Fruit fly (Drosophila melanogaster): ENCODE measurements around the gene Hakai.
A peak's percentile ranks its signal among the peaks of the same experiment; 100 is the strongest.

Gene Hakai

DNA sequence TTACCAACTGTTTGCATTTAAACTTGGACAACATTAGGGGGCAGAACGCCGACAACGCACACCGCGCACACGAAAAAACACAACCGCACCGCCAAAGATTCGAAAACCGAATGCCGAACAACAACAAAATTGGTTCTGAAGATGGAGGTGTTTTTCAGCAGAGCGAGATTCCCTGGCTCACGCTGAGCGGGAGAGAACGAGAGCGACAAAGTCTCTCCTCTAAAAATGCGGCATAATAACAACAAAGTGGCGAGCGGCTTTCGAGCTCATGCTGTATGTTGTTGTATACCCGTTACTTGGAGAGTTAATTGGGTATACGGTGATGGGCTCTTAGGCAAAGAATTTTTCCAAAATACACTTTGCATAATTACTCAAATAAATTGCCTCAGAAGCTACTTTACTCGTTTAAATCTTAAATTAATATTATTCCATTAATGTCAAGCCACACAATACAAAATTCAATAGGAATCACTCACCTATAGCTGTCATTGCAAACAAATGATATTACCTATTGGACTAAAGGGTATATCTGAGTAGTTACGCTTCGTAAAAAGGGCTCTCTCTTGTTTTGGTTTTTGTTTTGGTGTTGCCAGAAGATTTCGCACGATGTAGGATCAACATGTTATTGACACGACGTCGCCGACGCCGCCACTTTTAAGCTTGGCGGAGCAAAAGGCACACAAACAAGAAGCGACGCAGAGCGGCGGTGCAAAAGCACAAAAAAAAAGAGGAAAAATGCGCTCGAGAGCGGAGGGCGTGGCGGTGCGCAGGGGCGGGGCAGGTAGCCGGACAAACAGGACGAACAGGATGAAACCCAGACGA, 9.6 kb downstream of the Hakai start (continued):
- peak; percentile 72 for TF ChIP-seq CG9727 (GFP tag; optimal IDR thresholded peaks at IDR 0.05)
- no peak for TF ChIP-seq CG30431 (GFP tag; optimal IDR thresholded peaks at IDR 0.05)
- no peak for TF ChIP-seq CG43689 (GFP tag; IDR thresholded peaks at IDR 0.05)
- TF ChIP-seq bowl (GFP tag; IDR thresholded peaks at IDR 0.05) = no peak
- no peak for TF ChIP-seq CG6791 (GFP tag; IDR thresholded peaks at IDR 0.05; ENCODE audit: partially characterized antibody)
- TF ChIP-seq Abd-B (GFP tag; optimal IDR thresholded peaks at IDR 0.05) = peak; percentile 49
- TF ChIP-seq slbo (GFP tag; IDR thresholded peaks at IDR 0.05) = peak; percentile 68; the same call in 1 of the 2 replicates
- TF ChIP-seq Mes4 (GFP tag; optimal IDR thresholded peaks at IDR 0.05) = no peak
- TF ChIP-seq Opbp (GFP tag; IDR thresholded peaks at IDR 0.05; ENCODE audit: partially characterized antibody) = no peak; the same call in 2 of the 3 replicates
- TF ChIP-seq tin (GFP tag; optimal IDR thresholded peaks at IDR 0.05) = peak; percentile 51
- TF ChIP-seq CG30020 (tag; optimal IDR thresholded peaks at IDR 0.05) = peak; percentile 29
- TF ChIP-seq twi (tag; optimal IDR thresholded peaks at IDR 0.05) = peak; percentile 66
- TF ChIP-seq dimm (GFP tag; IDR thresholded peaks at IDR 0.05) = no peak
- TF ChIP-seq CG16815 (GFP tag; optimal IDR thresholded peaks at IDR 0.05) = peak; percentile 43
- no peak for TF ChIP-seq CG3726 (GFP tag; IDR thresholded peaks at IDR 0.05)
- TF ChIP-seq grau (tag; optimal IDR thresholded peaks at IDR 0.05) = peak; percentile 77
- TF ChIP-seq CoRest (tag; optimal IDR thresholded peaks at IDR 0.05) = peak; percentile 75
- no peak for TF ChIP-seq Lhr (GFP tag; optimal IDR thresholded peaks at IDR 0.05)
- peak; percentile 74 for TF ChIP-seq CG13775 (GFP tag; optimal IDR thresholded peaks at IDR 0.05)
- peak; percentile 59 for TF ChIP-seq CG15696 (tag; optimal IDR thresholded peaks at IDR 0.05)
- TF ChIP-seq CG10431 (GFP tag; optimal IDR thresholded peaks at IDR 0.05) = no peak
- TF ChIP-seq CG13424 (tag; optimal IDR thresholded peaks at IDR 0.05) = peak; percentile 69
- TF ChIP-seq CG11723 (GFP tag; optimal IDR thresholded peaks at IDR 0.05) = peak; percentile 24
- TF ChIP-seq CG11398 (GFP tag; optimal IDR thresholded peaks at IDR 0.05) = no peak
- peak; percentile 57 for TF ChIP-seq CG15601 (tag; optimal IDR thresholded peaks at IDR 0.05)
- TF ChIP-seq B-H2 (GFP tag; optimal IDR thresholded peaks at IDR 0.05) = no peak
- peak; percentile 89 for TF ChIP-seq corto (GFP tag; optimal IDR thresholded peaks at IDR 0.05)
- no peak for TF ChIP-seq CG4707 (GFP tag; optimal IDR thresholded peaks at IDR 0.05)
- peak; percentile 27 for TF ChIP-seq Side (GFP tag; optimal IDR thresholded peaks at IDR 0.05)
- TF ChIP-seq psq (GFP tag; optimal IDR thresholded peaks at IDR 0.05) = no peak
- TF ChIP-seq CG31224 (GFP tag; IDR thresholded peaks at IDR 0.05) = peak; percentile 60; the same call in 1 of the 2 replicates
- TF ChIP-seq Trl (optimal IDR thresholded peaks at IDR 0.05) = peak; percentile 86 to 94
- peak; percentile 55 for TF ChIP-seq Trl (GFP tag; optimal IDR thresholded peaks at IDR 0.05)
- peak; percentile 78 for TF ChIP-seq scrt (GFP tag; optimal IDR thresholded peaks at IDR 0.05)
- TF ChIP-seq CG13123 (GFP tag; optimal IDR thresholded peaks at IDR 0.05) = peak; percentile 14
- TF ChIP-seq YL-1 (GFP tag; optimal IDR thresholded peaks at IDR 0.05) = no peak
- 0 out of 2 replicates have a peak, but pooled peaks have one; percentile 6 for TF ChIP-seq CG7372 (GFP tag; IDR thresholded peaks at IDR 0.05)
- TF ChIP-seq CG8924 (tag; optimal IDR thresholded peaks at IDR 0.05) = peak; percentile 65
- TF ChIP-seq CG32772 (GFP tag; IDR thresholded peaks at IDR 0.05) = peak; percentile 34; the same call in 1 of the 2 replicates
- no peak for TF ChIP-seq ash1 (GFP tag; optimal IDR thresholded peaks at IDR 0.05)
- TF ChIP-seq CG1647 (GFP tag; optimal IDR thresholded peaks at IDR 0.05) = peak; percentile 19
- TF ChIP-seq CG11085 (GFP tag; IDR thresholded peaks at IDR 0.05) = 0 out of 2 replicates have a peak, but pooled peaks have one; percentile 14
- TF ChIP-seq Hr3 (GFP tag; optimal IDR thresholded peaks at IDR 0.05) = peak; percentile 61
- TF ChIP-seq Pdp1 (GFP tag; optimal IDR thresholded peaks at IDR 0.05) = peak; percentile 58 to 72
- TF ChIP-seq CG1603 (tag; optimal IDR thresholded peaks at IDR 0.05) = peak; percentile 62
- TF ChIP-seq ttk (GFP tag; IDR thresholded peaks at IDR 0.05) = 0 out of 2 replicates have a peak, but pooled peaks have one; percentile 6
- TF ChIP-seq Sox102F (GFP tag; optimal IDR thresholded peaks at IDR 0.05) = peak; percentile 65
- no peak for TF ChIP-seq Lim3 (GFP tag; IDR thresholded peaks at IDR 0.05)
- TF ChIP-seq nerfin-1 (tag; optimal IDR thresholded peaks at IDR 0.05) = no peak

Measured in whole organism, embryonic.